Worm (Caenorhabditis elegans): Measurements from ENCODE around the gene lact-1.

Gene lact-1

DNA sequence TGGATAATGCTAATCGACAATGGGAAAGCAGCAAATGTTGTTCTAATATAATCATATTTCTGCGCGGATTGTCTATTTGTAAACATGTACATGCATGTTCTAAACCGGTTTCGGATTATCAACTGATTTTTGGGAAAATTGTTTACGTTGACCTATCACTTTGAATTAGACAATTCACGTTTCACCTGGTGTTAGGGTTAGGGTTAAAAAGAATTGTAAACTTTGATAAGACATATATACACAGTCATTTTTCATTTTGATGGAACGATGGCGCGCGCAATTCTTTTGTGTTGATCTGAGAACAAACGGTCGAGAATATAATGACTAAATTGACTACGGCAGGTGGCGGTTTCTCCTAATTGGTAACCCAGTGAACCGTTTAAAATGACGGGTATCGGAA, 18.1 kb downstream of the lact-1 start (continued):
- no peak for TF ChIP-seq F49E8.2 (tag; optimal IDR thresholded peaks at IDR 0.05; ENCODE audit: borderline replicate concordance)
- TF ChIP-seq R02D3.7 (tag; optimal IDR thresholded peaks at IDR 0.05), result no peak

DNA sequence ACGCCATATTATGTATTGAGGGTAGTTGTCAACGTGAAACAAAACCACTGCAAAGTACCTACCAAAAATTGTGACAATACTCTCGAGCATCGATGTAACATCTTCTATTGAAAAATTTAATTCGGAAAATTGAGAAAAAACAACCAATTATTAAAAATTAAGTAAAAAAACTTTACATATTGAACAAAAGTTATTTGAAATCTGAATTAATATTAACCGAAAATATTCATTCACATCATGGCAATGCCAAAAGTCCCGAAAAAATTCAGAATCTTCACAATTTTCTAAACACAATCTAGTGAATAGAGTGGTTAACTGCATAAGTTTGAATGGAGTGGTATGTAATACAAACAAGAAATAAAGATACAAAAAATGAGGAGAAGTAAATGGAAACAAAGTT, 21.6 kb downstream of the lact-1 start, which contains the start of gene F46H5.3:
Gene F46H5.3 (minus strand): TSS at position 101 of the 400 bp plus-strand sequence.
- no peak for TF ChIP-seq spr-3 (GFP tag; optimal IDR thresholded peaks at IDR 0.05)
- TF ChIP-seq skn-1 (tag; optimal IDR thresholded peaks at IDR 0.05), result no peak
- peak in 1 of 2 experiments; percentile 21 for TF ChIP-seq unc-62 (GFP tag; optimal IDR thresholded peaks at IDR 0.05 in 1 of 2)
- TF ChIP-seq unc-62 (tag; optimal IDR thresholded peaks at IDR 0.05), result no peak

DNA sequence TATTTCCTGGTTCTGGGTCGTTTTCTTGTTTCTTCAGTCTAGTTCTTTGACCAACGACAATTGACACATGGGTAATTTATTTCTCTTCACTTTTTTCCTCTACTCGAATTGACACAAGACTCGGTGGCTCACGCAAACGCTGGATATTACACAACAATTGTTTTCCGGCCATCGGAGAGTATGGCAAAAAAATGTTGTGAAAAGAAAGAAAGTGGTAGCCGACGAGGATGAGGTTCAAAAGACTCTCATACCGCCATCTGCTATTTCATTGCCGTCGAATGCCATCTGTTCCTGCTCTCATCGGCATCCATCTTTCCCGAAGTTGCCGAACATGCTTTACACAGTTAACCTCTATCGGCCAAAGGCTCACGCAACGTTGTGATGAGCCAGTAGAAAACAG, 23.5 kb downstream of the lact-1 start:
- TF ChIP-seq hlh-11 (tag; optimal IDR thresholded peaks at IDR 0.05) (peak; percentile 70), hlh-30 (tag; optimal IDR thresholded peaks at IDR 0.05; ENCODE audit: insufficient read depth) (peak; percentile 26), daf-16 (GFP tag; optimal IDR thresholded peaks at IDR 0.05) (peak in 1 of 2 experiments; percentile 90), daf-16 (tag; optimal IDR thresholded peaks at IDR 0.05) (no peak), nhr-11 (tag; optimal IDR thresholded peaks at IDR 0.05) (peak; percentile 63), T20F7.1 (GFP tag; optimal IDR thresholded peaks at IDR 0.05) (no peak), unc-62 (GFP tag; optimal IDR thresholded peaks at IDR 0.05 in 1 of 2) (peak in 1 of 2 experiments; percentile 96), unc-62 (tag; optimal IDR thresholded peaks at IDR 0.05) (no peak)

DNA sequence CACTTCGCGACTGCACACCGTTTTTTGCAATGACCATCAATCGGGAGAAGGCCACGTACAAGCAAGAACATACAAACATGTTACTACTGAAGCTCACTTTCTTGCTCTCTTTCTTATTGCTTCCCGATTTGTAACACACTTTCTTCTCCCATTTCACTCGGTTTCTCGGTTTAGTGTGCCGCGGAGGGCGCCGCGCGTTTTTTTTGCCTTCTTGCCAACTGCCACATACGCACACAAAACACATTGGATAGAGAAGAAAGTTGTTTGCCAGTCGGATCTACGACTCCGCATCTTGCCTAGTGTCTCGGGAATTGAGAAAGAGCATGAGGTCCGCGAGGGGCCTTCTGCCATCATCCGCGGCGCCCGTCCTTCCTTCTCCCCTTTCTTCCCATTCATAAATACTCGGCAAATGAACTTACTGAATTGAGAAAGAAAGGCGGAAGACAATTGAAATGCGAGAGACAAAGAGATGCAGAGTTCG, 25.4 kb downstream of the lact-1 start:
- TF ChIP-seq egl-43 (GFP tag; IDR thresholded peaks at IDR 0.05) (peak; percentile 49; the same call in 1 of the 2 replicates), ceh-82 (tag; optimal IDR thresholded peaks at IDR 0.05) (no peak), attf-4 (tag; optimal IDR thresholded peaks at IDR 0.05) (peak; percentile 14), dve-1 (tag; optimal IDR thresholded peaks at IDR 0.05; ENCODE audit: insufficient read depth) (peak; percentile 12), madf-5 (GFP tag; IDR thresholded peaks at IDR 0.05) (no peak), ama-1 (optimal IDR thresholded peaks at IDR 0.05) (no peak), ctbp-1 (GFP tag; IDR thresholded peaks at IDR 0.05) (peak; percentile 59; the same call in 1 of the 2 replicates), T26A8.4 (GFP tag; IDR thresholded peaks at IDR 0.05) (no peak), saeg-2 (GFP tag; IDR thresholded peaks at IDR 0.05) (no peak), nhr-102 (tag; optimal IDR thresholded peaks at IDR 0.05) (no peak), lsy-2 (tag; optimal IDR thresholded peaks at IDR 0.05) (peak in 1 of 2 experiments; percentile 29), unc-130 (GFP tag; optimal IDR thresholded peaks at IDR 0.05) (no peak), madf-9 (GFP tag; conservative IDR thresholded peaks at IDR 0.05) (no peak), lir-3 (tag; optimal IDR thresholded peaks at IDR 0.05) (no peak), ztf-11 (tag; optimal IDR thresholded peaks at IDR 0.05) (no peak), jun-1 (tag; optimal IDR thresholded peaks at IDR 0.05) (no peak), pqm-1 (tag; optimal IDR thresholded peaks at IDR 0.05) (peak; percentile 47), lin-38 (GFP tag; IDR thresholded peaks at IDR 0.05) (no peak), skn-1 (tag; optimal IDR thresholded peaks at IDR 0.05) (no peak), rbr-2 (tag; optimal IDR thresholded peaks at IDR 0.05) (peak; percentile 68), spr-1 (tag; optimal IDR thresholded peaks at IDR 0.05) (peak; percentile 3), nhr-77 (tag; optimal IDR thresholded peaks at IDR 0.05) (peak; percentile 33), dmd-6 (GFP tag; IDR thresholded peaks at IDR 0.05) (peak; percentile 51; the same call in 1 of the 2 replicates), hlh-11 (tag; optimal IDR thresholded peaks at IDR 0.05) (peak; percentile 70), hlh-30 (tag; optimal IDR thresholded peaks at IDR 0.05; ENCODE audit: insufficient read depth) (peak; percentile 37), mxl-3 (GFP tag; optimal IDR thresholded peaks at IDR 0.05) (peak; percentile 19), Y48G9A.11 (GFP tag; IDR thresholded peaks at IDR 0.05) (no peak), Y5F2A.4 (GFP tag; optimal IDR thresholded peaks at IDR 0.05) (no peak), hif-1 (tag; optimal IDR thresholded peaks at IDR 0.05) (peak in 1 of 2 experiments; percentile 78), snpc-1.2 (GFP tag; IDR thresholded peaks at IDR 0.05) (peak; percentile 30; the same call in 1 of the 2 replicates), ceh-20 (GFP tag; IDR thresholded peaks at IDR 0.05) (no peak), zip-2 (tag; optimal IDR thresholded peaks at IDR 0.05) (no peak), mdl-1 (tag; optimal IDR thresholded peaks at IDR 0.05) (peak in 1 of 2 experiments; percentile 37), nhr-111 (GFP tag; optimal IDR thresholded peaks at IDR 0.05) (no peak), nhr-11 (tag; optimal IDR thresholded peaks at IDR 0.05) (peak; percentile 25), ztf-7 (tag; optimal IDR thresholded peaks at IDR 0.05) (peak; percentile 12), lin-1 (GFP tag; IDR thresholded peaks at IDR 0.05) (0 out of 2 replicates have a peak, but pooled peaks have one; percentile 22)
